Worm (Caenorhabditis elegans) whole organism, L3 larva: Measurements from ENCODE around the gene T24E12.6.

Source experiments
- R02D3.7 ChIP-seq: fragments of 150-350 bp; optimal IDR thresholded peaks from 2 replicates; lab custom pipeline; 2014; ENCODE audit warnings: missing biosample characterization, missing genetic modification characterization
- ZK546.5 ChIP-seq: sonication (generic microtip); optimal IDR thresholded peaks from 2 replicates; lab custom pipeline; 2017; ENCODE audit warnings: missing biosample characterization, missing genetic modification characterization
- ceh-16 ChIP-seq: sonication (generic microtip); optimal IDR thresholded peaks from 2 replicates; lab custom pipeline; 2017; ENCODE audit warnings: missing biosample characterization, missing genetic modification characterization
- ceh-28 ChIP-seq: fragments of 150-350 bp; optimal IDR thresholded peaks from 2 replicates; lab custom pipeline; 2014; ENCODE audit warnings: missing biosample characterization, missing genetic modification reagents, missing genetic modification characterization
- daf-12 ChIP-seq: fragments of 150-350 bp; optimal IDR thresholded peaks from 2 replicates; lab custom pipeline; 2014; ENCODE audit warnings: missing biosample characterization, missing genetic modification reagents, missing genetic modification characterization
- egl-27 ChIP-seq: sonication (generic microtip); optimal IDR thresholded peaks from 4 replicates; lab custom pipeline; 2017; ENCODE audit warnings: missing biosample characterization, missing genetic modification reagents, missing genetic modification characterization
- egl-5 ChIP-seq: fragments of 150-350 bp; optimal IDR thresholded peaks from 2 replicates; lab custom pipeline; 2017; ENCODE audit warnings: missing biosample characterization, missing genetic modification reagents, missing genetic modification characterization, inconsistent platforms
- elt-1 ChIP-seq: fragments of 150-350 bp; optimal IDR thresholded peaks from 2 replicates; lab custom pipeline; 2014; ENCODE audit warnings: missing biosample characterization, missing genetic modification characterization
- elt-2 ChIP-seq: sonication (generic microtip); optimal IDR thresholded peaks from 2 replicates; lab custom pipeline; 2016; ENCODE audit warnings: missing genetic modification reagents, mild to moderate bottlenecking, missing genetic modification characterization, missing compliant biosample characterization
- eor-1 ChIP-seq, 2 experiments: fragments of 150-350 bp; optimal IDR thresholded peaks; 2 replicates each; lab custom pipeline; 2014 to 2018; ENCODE audit warnings: missing biosample characterization in 2 of 2, missing genetic modification characterization in 2 of 2
- fkh-10 ChIP-seq: sonication (generic microtip); optimal IDR thresholded peaks from 2 replicates; lab custom pipeline; 2017; ENCODE audit warnings: missing biosample characterization, missing genetic modification reagents, missing genetic modification characterization
- fkh-2 ChIP-seq: fragments of 150-350 bp; optimal IDR thresholded peaks from 2 replicates; lab custom pipeline; 2014; ENCODE audit warnings: missing biosample characterization, missing genetic modification reagents, missing genetic modification characterization
- fos-1 ChIP-seq: fragments of 150-350 bp; optimal IDR thresholded peaks from 2 replicates; lab custom pipeline; 2014; ENCODE audit warnings: missing biosample characterization, missing genetic modification characterization
- hmg-11 ChIP-seq: sonication (generic microtip); optimal IDR thresholded peaks from 2 replicates; lab custom pipeline; 2016; ENCODE audit warnings: missing genetic modification characterization, missing compliant biosample characterization
- jun-1 ChIP-seq: fragments of 150-350 bp; optimal IDR thresholded peaks from 2 replicates; lab custom pipeline; 2014; ENCODE audit warnings: missing biosample characterization, missing genetic modification reagents, missing genetic modification characterization
- lin-15B ChIP-seq: fragments of 150-350 bp; optimal IDR thresholded peaks from 2 replicates; lab custom pipeline; 2014; ENCODE audit warnings: missing biosample characterization, missing genetic modification characterization
- lsy-12 ChIP-seq: sonication (generic microtip); optimal IDR thresholded peaks from 2 replicates; lab custom pipeline; 2016; ENCODE audit warnings: mild to moderate bottlenecking, missing genetic modification characterization, missing compliant biosample characterization
- mdl-1 ChIP-seq: fragments of 150-350 bp; optimal IDR thresholded peaks from 2 replicates; lab custom pipeline; 2014; ENCODE audit warnings: missing biosample characterization, missing genetic modification characterization
- nfya-1 ChIP-seq: sonication (generic microtip); optimal IDR thresholded peaks from 2 replicates; lab custom pipeline; 2017; ENCODE audit warnings: missing genetic modification characterization, mild to moderate bottlenecking, missing compliant biosample characterization, antibody characterized with exemption, moderate library complexity; ENCODE audit not compliant: insufficient read depth
- nhr-11 ChIP-seq: fragments of 150-350 bp; optimal IDR thresholded peaks from 2 replicates; lab custom pipeline; 2014; ENCODE audit warnings: missing biosample characterization, missing genetic modification characterization
- nhr-12 ChIP-seq: fragments of 150-350 bp; optimal IDR thresholded peaks from 2 replicates; lab custom pipeline; 2014; ENCODE audit warnings: missing biosample characterization, missing genetic modification characterization
- nhr-23 ChIP-seq: fragments of 150-350 bp; optimal IDR thresholded peaks from 2 replicates; lab custom pipeline; 2014; ENCODE audit warnings: missing biosample characterization, missing genetic modification reagents, missing genetic modification characterization
- nhr-25 ChIP-seq: sonication (generic microtip); optimal IDR thresholded peaks from 2 replicates; lab custom pipeline; 2017; ENCODE audit warnings: missing biosample characterization, missing genetic modification characterization
- nhr-28 ChIP-seq: fragments of 150-350 bp; optimal IDR thresholded peaks from 2 replicates; lab custom pipeline; 2014; ENCODE audit warnings: missing biosample characterization, missing genetic modification characterization
- pha-4 ChIP-seq: fragments of 150-350 bp; optimal IDR thresholded peaks from 2 replicates; lab custom pipeline; 2014; ENCODE audit warnings: missing biosample characterization, missing genetic modification reagents, missing genetic modification characterization
- sea-2 ChIP-seq: fragments of 150-350 bp; sonication (generic microtip); optimal IDR thresholded peaks from 4 replicates; lab custom pipeline; 2014; ENCODE audit warnings: missing biosample characterization, missing genetic modification reagents, missing genetic modification characterization
- skn-1 ChIP-seq: fragments of 150-350 bp; optimal IDR thresholded peaks from 2 replicates; lab custom pipeline; 2014; ENCODE audit warnings: missing biosample characterization, missing genetic modification characterization
- snpc-4 ChIP-seq: fragments of 150-350 bp; optimal IDR thresholded peaks from 2 replicates; lab custom pipeline; 2014; ENCODE audit warnings: missing biosample characterization, missing genetic modification characterization
- unc-39 ChIP-seq: sonication (generic microtip); optimal IDR thresholded peaks from 4 replicates; lab custom pipeline; 2017; ENCODE audit warnings: missing biosample characterization, missing genetic modification characterization
- unc-62 ChIP-seq: fragments of 150-350 bp; sonication (generic microtip); optimal IDR thresholded peaks from 4 replicates; lab custom pipeline; 2014; ENCODE audit warnings: missing biosample characterization, missing genetic modification reagents, missing genetic modification characterization
- zag-1 ChIP-seq: fragments of 150-350 bp; optimal IDR thresholded peaks from 2 replicates; lab custom pipeline; 2014; ENCODE audit warnings: missing biosample characterization, missing genetic modification characterization
- ztf-11 ChIP-seq: fragments of 150-350 bp; optimal IDR thresholded peaks from 2 replicates; lab custom pipeline; 2014; ENCODE audit warnings: missing biosample characterization, missing genetic modification characterization
- ztf-4 ChIP-seq: fragments of 150-350 bp; optimal IDR thresholded peaks from 2 replicates; lab custom pipeline; 2014; ENCODE audit warnings: missing biosample characterization, missing genetic modification characterization

The T24E12.6 gene

DNA sequence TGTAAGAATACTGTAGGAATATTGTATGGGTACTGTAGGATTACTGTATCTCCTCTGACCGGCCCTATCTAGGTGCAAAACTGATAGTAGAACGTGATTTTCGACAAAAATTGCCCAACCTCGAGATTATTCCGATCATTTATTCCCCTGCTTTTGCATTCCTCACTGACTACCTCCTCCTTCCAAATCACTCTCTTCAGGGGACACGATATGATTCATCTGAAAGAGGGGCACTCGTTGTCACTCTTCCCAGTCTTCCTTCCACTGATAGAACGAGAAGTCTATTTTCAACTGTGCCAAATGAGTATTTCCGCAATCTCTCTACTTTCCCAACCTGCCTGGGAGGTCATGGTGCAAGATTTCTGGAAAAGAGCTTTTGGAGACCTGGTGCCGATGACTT lies 21.9 kb downstream of the T24E12.6 start, which contains the start of gene F12E12.2:
TSS of gene F12E12.2 (plus strand) at position 301 of the 400 bp plus-strand sequence.
- no peak for TF ChIP-seq unc-62 (GFP tag; lab: Kevin White, UChicago)
- TF ChIP-seq skn-1: no peak
- TF ChIP-seq nhr-25 (tag; lab: Kevin White, UChicago): no peak
- TF ChIP-seq pha-4: no peak
- TF ChIP-seq egl-27 (tag; lab: Kevin White, UChicago): no peak
- no peak for TF ChIP-seq nhr-12 (tag; lab: Kevin White, UChicago)
- no peak for TF ChIP-seq ztf-11 (tag; lab: Kevin White, UChicago)
- no peak for TF ChIP-seq lsy-12 (tag; lab: Kevin White, UChicago)
- TF ChIP-seq ceh-16 (tag; lab: Kevin White, UChicago): no peak

DNA sequence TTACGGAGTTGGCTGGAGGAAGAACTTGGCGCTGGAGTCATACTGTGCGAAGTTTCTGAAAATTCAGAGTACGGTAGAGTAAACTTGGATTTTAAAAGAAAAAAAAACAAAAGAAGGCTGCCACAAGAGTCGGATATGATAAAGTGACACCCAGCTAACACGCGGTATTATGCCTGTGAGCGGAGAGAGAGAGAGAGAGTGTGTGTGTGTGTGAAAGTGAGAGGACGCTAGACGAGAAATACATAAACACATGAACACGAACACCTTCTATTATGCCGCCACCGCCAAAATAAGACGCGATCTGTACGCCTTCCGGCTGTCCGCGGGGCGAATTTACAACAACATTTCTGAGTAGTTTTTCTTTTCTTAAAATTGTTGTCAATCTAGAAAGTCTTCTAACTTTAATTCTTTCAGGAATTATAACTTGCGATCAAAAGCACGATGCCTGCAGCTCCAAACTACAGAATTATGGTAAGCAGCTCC lies 24.6 kb downstream of the T24E12.6 start, which contains the start of gene F12E12.6:
TSS of gene F12E12.6 (minus strand) at position 51 of the 483 bp plus-strand sequence.
- TF ChIP-seq ztf-4 (tag; lab: Kevin White, UChicago) (no peak), nfya-1 (tag; lab: Kevin White, UChicago) (no peak), jun-1 (no peak), mdl-1 (tag; lab: Kevin White, UChicago) (no peak), fos-1 (no peak), elt-1 (tag; lab: Kevin White, UChicago) (no peak), daf-12 (no peak), lin-15B (tag; lab: Kevin White, UChicago) (no peak), nhr-11 (tag; lab: Kevin White, UChicago) (no peak), sea-2 (GFP tag; lab: Kevin White, UChicago) (no peak), snpc-4 (tag; lab: Kevin White, UChicago) (no peak), lsy-12 (tag; lab: Kevin White, UChicago) (no peak)

DNA sequence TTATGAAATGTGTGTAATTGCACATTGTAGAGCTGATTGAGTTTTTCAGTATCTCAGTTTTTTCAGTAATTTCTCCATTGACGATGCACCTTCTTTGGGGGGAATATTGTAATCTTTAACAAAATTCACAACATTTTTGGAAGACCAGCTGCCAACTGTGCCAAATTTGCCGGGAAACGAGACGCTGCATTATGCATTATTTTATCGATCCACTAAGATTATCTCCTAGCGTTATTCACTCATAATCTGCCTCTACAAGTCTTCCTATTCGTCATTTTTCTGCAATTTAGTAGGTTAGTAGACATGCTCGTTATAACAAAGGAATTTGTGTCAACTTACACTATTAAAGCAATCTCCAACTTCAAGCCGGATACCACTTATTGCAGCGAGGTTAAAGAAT lies 29.8 kb downstream of the T24E12.6 start, which contains the start of the genes sdz-12 and bath-31:
TSS of gene sdz-12 (minus strand) at position 101 of the 400 bp plus-strand sequence.
TSS of gene bath-31 (plus strand) at position 251 of the 400 bp plus-strand sequence.
- TF ChIP-seq nhr-23 (tag; lab: Kevin White, UChicago): no peak
- TF ChIP-seq mdl-1 (tag; lab: Kevin White, UChicago): no peak
- TF ChIP-seq zag-1 (tag; lab: Kevin White, UChicago): no peak
- no peak for TF ChIP-seq hmg-11 (tag; lab: Kevin White, UChicago)

DNA sequence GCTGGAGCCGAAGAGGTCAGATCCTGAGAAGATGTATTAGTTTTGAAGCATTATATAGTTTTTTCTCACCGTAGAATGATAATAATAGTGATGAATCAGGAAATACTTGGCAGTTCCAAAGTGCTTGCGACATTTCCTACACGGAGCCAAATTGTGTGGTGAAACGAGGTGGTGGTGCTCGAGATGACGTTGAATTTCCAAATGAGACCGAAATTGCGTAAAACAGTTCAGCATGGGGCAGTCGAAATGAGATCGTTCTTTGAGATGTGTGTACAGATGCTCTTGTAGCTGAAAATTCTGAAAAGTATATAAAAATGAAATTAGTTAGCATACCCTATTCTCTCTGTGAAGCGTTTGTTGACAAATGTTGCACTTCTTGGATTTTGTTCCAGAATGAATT lies 33.5 kb downstream of the T24E12.6 start, which contains the start of gene C46E10.8:
TSS of gene C46E10.8 (minus strand) at position 101 of the 400 bp plus-strand sequence.
- TF ChIP-seq unc-39 (tag; lab: Kevin White, UChicago) (no peak), R02D3.7 (no peak), elt-1 (tag; lab: Kevin White, UChicago) (no peak), nhr-25 (tag; lab: Kevin White, UChicago) (no peak), lin-15B (tag; lab: Kevin White, UChicago) (no peak), ZK546.5 (no peak), ceh-16 (tag; lab: Kevin White, UChicago) (no peak), pha-4 (no peak), nhr-28 (tag; lab: Kevin White, UChicago) (no peak), unc-62 (GFP tag; lab: Kevin White, UChicago) (no peak), ztf-11 (tag; lab: Kevin White, UChicago) (no peak)

DNA sequence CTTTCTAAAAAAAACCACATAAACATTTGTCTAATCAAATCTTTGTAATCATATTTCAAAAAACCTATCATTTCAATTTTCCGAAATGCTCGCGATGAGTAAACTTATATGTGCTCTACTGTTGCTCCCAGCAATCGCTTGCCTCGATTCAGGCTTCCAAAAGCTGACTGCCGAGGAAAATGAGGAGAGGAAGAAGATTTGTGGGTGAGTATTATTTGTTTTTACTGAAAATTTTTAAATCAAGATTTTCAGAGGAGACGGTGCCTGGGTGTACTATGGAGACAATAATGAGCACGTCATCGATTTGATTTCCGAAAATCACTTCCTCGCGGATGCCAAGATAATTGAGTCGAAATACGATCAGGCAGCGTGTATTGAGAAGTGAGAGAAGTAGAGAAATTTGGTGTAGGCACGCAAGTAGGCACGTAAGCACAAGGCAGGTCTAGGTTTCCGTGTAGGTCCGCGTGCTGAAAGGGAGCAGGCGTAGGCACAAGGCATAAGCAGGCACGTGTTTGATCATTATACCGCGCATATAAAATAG lies 37.3 kb downstream of the T24E12.6 start, which contains the start of gene C46E10.1:
TSS of gene C46E10.1 (plus strand) at position 51 of the 541 bp plus-strand sequence.
- no peak for TF ChIP-seq nhr-28 (tag; lab: Kevin White, UChicago)
- no peak for TF ChIP-seq fos-1
- TF ChIP-seq, all 47 proteins: peak for 0

DNA sequence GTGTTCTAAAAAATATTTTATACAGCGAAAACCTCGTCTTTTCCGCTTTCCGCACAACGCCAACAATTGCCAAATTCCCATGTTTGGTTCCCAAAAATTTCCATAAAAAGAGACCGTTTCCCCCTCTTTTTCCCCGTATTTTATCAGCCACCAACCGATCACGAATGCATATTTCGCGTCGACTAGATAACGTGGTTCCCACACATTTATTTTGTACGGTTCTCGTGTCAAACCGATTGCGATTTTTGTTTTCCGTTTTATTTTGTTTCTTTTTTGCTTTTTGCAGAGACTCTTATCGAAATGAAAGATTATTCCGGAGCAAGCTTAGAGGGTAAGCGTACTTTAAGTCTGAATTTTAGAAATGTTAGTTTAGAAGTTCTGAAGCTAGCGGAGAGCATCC lies 40.5 kb downstream of the T24E12.6 start, which contains the start of gene C46E10.3:
TSS of gene C46E10.3 (plus strand) at position 301 of the 400 bp plus-strand sequence.
- TF ChIP-seq elt-2 (no peak), nhr-28 (tag; lab: Kevin White, UChicago) (no peak), jun-1 (no peak), lin-15B (tag; lab: Kevin White, UChicago) (no peak), R02D3.7 (no peak), nfya-1 (tag; lab: Kevin White, UChicago) (no peak), fkh-10 (no peak), egl-5 (tag; lab: Kevin White, UChicago) (no peak), nhr-25 (tag; lab: Kevin White, UChicago) (no peak), ceh-28 (tag; lab: Kevin White, UChicago) (no peak), snpc-4 (tag; lab: Kevin White, UChicago) (no peak), eor-1 (tag; optimal IDR thresholded peaks at IDR 0.05; lab: Kevin White, UChicago) (no peak), egl-27 (tag; lab: Kevin White, UChicago) (no peak), fkh-2 (tag; lab: Kevin White, UChicago) (no peak)
